Worm (Caenorhabditis elegans) whole organism, midembryonic: ENCODE measurements around the gene srg-58.

Source experiments
- T22C8.4 ChIP-seq: fragments of 200-800 bp; sonication (Bioruptor generic); IDR thresholded peaks from 2 replicates; pipeline ENCODE4 v1.3.6; 2022; ENCODE audit warnings: missing genetic modification characterization, missing compliant biosample characterization
- cog-1 ChIP-seq: sonication (generic microtip); optimal IDR thresholded peaks from 2 replicates; lab custom pipeline; 2016; ENCODE audit warnings: missing genetic modification characterization, missing compliant biosample characterization
- klf-2 ChIP-seq: fragments of 200-800 bp; sonication (Bioruptor generic); conservative IDR thresholded peaks from 2 replicates; pipeline ENCODE4 v1.3.6; 2022; ENCODE audit warnings: missing genetic modification reagents, missing genetic modification characterization, missing compliant biosample characterization
- med-1 ChIP-seq: sonication (generic microtip); optimal IDR thresholded peaks from 2 replicates; lab custom pipeline; 2017; ENCODE audit warnings: missing genetic modification characterization, mild to moderate bottlenecking, missing compliant biosample characterization, antibody characterized with exemption, missing genetic modification reagents; ENCODE audit not compliant: insufficient read depth
- ztf-23 ChIP-seq: fragments of 200-800 bp; sonication (Bioruptor generic); IDR thresholded peaks from 2 replicates; pipeline ENCODE4 v1.3.6; 2022; ENCODE audit warnings: missing genetic modification reagents, missing genetic modification characterization, missing compliant biosample characterization

ce11 chrV:2738174-2738573 is 21.2 kb downstream of the srg-58 start, which contains the start of gene srg-56:
- no peak for TF ChIP-seq med-1 (GFP tag; lab: Kevin White, UChicago)
- TF ChIP-seq cog-1 (tag; lab: Kevin White, UChicago) = no peak
- no peak for TF ChIP-seq klf-2 (GFP tag; lab: Robert Waterston, UW)
- TF ChIP-seq ztf-23 (GFP tag; lab: Robert Waterston, UW) = no peak
- no peak for TF ChIP-seq T22C8.4 (GFP tag; lab: Robert Waterston, UW)
